Fruit fly (Drosophila melanogaster): ENCODE data around the gene CG32365.

CG32365 gene

DNA sequence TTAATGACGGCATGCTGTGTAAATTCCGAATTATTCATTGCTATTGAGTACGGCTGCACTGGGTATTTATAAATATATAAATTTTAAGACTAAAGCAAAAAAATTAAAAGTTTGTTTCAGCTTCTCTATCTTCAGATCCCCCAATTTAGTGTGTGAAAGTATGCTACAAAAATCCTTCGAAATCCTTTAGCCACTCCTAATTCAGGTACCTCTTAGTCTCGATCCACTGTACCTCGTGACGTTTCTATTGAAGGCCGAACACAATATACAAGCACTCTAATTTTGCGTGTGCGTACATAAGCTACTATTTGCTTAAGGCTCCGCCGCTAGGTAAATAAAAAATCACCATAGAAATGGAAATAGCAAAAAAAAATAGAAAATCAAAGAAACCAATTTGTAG is 2.3 kb upstream of the CG32365 start (continued):
- TF ChIP-seq CG32532 (GFP tag; IDR thresholded peaks at IDR 0.05) (peak; percentile 55), CG11085 (GFP tag; IDR thresholded peaks at IDR 0.05) (peak; percentile 39), pita (GFP tag; optimal IDR thresholded peaks at IDR 0.05) (no peak), dimm (GFP tag; IDR thresholded peaks at IDR 0.05) (no peak), Awh (GFP tag; IDR thresholded peaks at IDR 0.05) (no peak), ewg (GFP tag; optimal IDR thresholded peaks at IDR 0.05) (no peak), ranshi (GFP tag; IDR thresholded peaks at IDR 0.05) (no peak), CG8290 (GFP tag; optimal IDR thresholded peaks at IDR 0.05) (no peak), CG8290 (tag; optimal IDR thresholded peaks at IDR 0.05) (peak in 1 of 2 experiments; percentile 31), CG30403 (GFP tag; optimal IDR thresholded peaks at IDR 0.05) (peak; percentile 1), CG17568 (GFP tag; optimal IDR thresholded peaks at IDR 0.05) (no peak), CG13296 (GFP tag; optimal IDR thresholded peaks at IDR 0.05) (peak; percentile 1), slbo (GFP tag; IDR thresholded peaks at IDR 0.05) (peak; percentile 66), CG12104 (GFP tag; optimal IDR thresholded peaks at IDR 0.05) (no peak), sqz (GFP tag; optimal IDR thresholded peaks at IDR 0.05) (no peak), CG13775 (GFP tag; optimal IDR thresholded peaks at IDR 0.05) (no peak), mam (GFP tag; optimal IDR thresholded peaks at IDR 0.05) (peak; percentile 54), zen2 (GFP tag; IDR thresholded peaks at IDR 0.05; ENCODE audit: partially characterized antibody) (no peak), CoRest (tag; optimal IDR thresholded peaks at IDR 0.05) (peak; percentile 12), CG7839 (tag; optimal IDR thresholded peaks at IDR 0.05) (peak; percentile 26), ash1 (GFP tag; optimal IDR thresholded peaks at IDR 0.05) (no peak), zf30C (GFP tag; optimal IDR thresholded peaks at IDR 0.05) (no peak), CG8924 (tag; optimal IDR thresholded peaks at IDR 0.05) (no peak), Abd-B (GFP tag; optimal IDR thresholded peaks at IDR 0.05) (no peak), CG10654 (GFP tag; optimal IDR thresholded peaks at IDR 0.05) (no peak), CG16779 (GFP tag; IDR thresholded peaks at IDR 0.05) (peak; percentile 7; the same call in 1 of the 2 replicates), chinmo (GFP tag; IDR thresholded peaks at IDR 0.05; ENCODE audit: partially characterized antibody) (no peak), CG12299 (tag; optimal IDR thresholded peaks at IDR 0.05) (peak; percentile 21), CG6765 (GFP tag; optimal IDR thresholded peaks at IDR 0.05) (peak; percentile 6), ac (GFP tag; optimal IDR thresholded peaks at IDR 0.05) (no peak), unc-4 (GFP tag; IDR thresholded peaks at IDR 0.05; ENCODE audit: partially characterized antibody) (no peak), kah (GFP tag; optimal IDR thresholded peaks at IDR 0.05) (no peak), CG4404 (GFP tag; IDR thresholded peaks at IDR 0.05) (peak; percentile 25; the same call in 1 of the 2 replicates), CG32772 (GFP tag; IDR thresholded peaks at IDR 0.05) (0 out of 2 replicates have a peak, but pooled peaks have one; percentile 18), fru (optimal IDR thresholded peaks at IDR 0.05) (no peak), CG16815 (GFP tag; optimal IDR thresholded peaks at IDR 0.05) (peak; percentile 8), CG3281 (GFP tag; optimal IDR thresholded peaks at IDR 0.05) (peak; percentile 58), gem (tag; optimal IDR thresholded peaks at IDR 0.05) (peak; percentile 52), CG11093 (GFP tag; IDR thresholded peaks at IDR 0.05) (peak; percentile 17; the same call in 1 of the 3 replicates), eve (GFP tag; optimal IDR thresholded peaks at IDR 0.05) (peak in 1 of 2 experiments; percentile 77), Oli (tag; optimal IDR thresholded peaks at IDR 0.05) (peak; percentile 29), zfh2 (GFP tag; optimal IDR thresholded peaks at IDR 0.05) (peak; percentile 28), CG4730 (GFP tag; IDR thresholded peaks at IDR 0.05) (peak; percentile 23; the same call in 1 of the 2 replicates), CG15011 (GFP tag; optimal IDR thresholded peaks at IDR 0.05) (peak; percentile 53), CG2875 (GFP tag; optimal IDR thresholded peaks at IDR 0.05) (peak; percentile 23), B-H2 (GFP tag; optimal IDR thresholded peaks at IDR 0.05) (peak; percentile 39), CG17359 (tag; optimal IDR thresholded peaks at IDR 0.05) (peak; percentile 20), Lpt (GFP tag; optimal IDR thresholded peaks at IDR 0.05) (no peak), CG14014 (GFP tag; IDR thresholded peaks at IDR 0.05) (peak; percentile 23; the same call in 1 of the 2 replicates), bbx (GFP tag; IDR thresholded peaks at IDR 0.05; ENCODE audit: partially characterized antibody) (no peak), Spps (tag; optimal IDR thresholded peaks at IDR 0.05) (no peak)

Data from whole organism, embryonic.